Fruit fly (Drosophila melanogaster): ENCODE measurements around the gene Pyroxd1.

Pyroxd1 gene

DNA sequence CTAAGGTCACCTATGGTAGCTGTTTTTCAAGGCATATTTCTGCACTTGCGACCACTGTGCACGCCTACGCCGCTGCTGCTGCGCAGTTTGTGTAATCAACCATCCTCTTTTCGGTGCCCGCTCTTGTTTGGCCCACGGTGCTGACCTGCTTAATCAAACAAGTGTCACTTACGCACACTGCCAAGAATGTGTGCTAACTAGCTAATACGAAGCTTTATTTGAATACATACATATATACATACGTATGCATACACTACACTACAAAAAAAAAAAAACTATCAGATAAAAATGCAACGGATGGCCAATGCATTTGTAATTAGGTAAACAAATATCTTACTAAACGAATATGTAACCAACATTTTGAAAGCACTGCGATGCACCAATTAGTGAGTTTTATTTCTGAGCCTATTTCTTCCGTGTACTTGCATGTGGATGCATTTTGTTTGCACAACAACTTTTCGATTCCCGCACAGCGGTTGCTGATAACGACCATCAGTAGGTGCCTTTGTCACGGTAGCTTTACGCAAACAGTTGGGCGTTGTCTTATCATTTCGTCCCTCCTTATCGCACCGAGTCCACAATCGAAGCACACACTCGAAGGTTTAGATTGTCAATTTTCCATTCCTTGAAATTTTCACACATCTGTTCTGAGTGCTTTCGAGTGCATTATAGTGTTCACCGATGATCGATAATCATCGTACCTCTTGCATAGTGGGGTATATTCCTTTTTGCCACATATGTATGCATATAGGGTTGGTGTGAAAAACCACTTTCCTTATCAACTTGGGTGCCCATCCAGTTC is 4.7 kb upstream of the Pyroxd1 start (continued):
- TF ChIP-seq tll (GFP tag; optimal IDR thresholded peaks at IDR 0.05) (peak in 1 of 2 experiments; percentile 6), eyg (GFP tag; optimal IDR thresholded peaks at IDR 0.05) (peak; percentile 63), mam (GFP tag; optimal IDR thresholded peaks at IDR 0.05) (peak; percentile 63), Ada2b (GFP tag; IDR thresholded peaks at IDR 0.05) (peak; percentile 78), slbo (GFP tag; IDR thresholded peaks at IDR 0.05) (peak; percentile 73), CG13287 (GFP tag; IDR thresholded peaks at IDR 0.05; ENCODE audit: partially characterized antibody) (peak; percentile 29; the same call in 1 of the 2 replicates), sna (GFP tag; IDR thresholded peaks at IDR 0.05; ENCODE audit: partially characterized antibody) (no peak), CG31224 (GFP tag; IDR thresholded peaks at IDR 0.05) (peak; percentile 18), Drgx (GFP tag; IDR thresholded peaks at IDR 0.05) (peak; percentile 98), exex (tag; optimal IDR thresholded peaks at IDR 0.05) (peak; percentile 72), klu (GFP tag; IDR thresholded peaks at IDR 0.05) (peak; percentile 42; the same call in 1 of the 2 replicates), gcm (GFP tag; optimal IDR thresholded peaks at IDR 0.05) (peak; percentile 87), fru (optimal IDR thresholded peaks at IDR 0.05) (no peak), Nf-YB (GFP tag; optimal IDR thresholded peaks at IDR 0.05) (peak; percentile 52), schlank (tag; optimal IDR thresholded peaks at IDR 0.05) (peak; percentile 56), CG17612 (GFP tag; IDR thresholded peaks at IDR 0.05) (peak; percentile 67), fd3F (GFP tag; optimal IDR thresholded peaks at IDR 0.05) (peak; percentile 56), CG1602 (GFP tag; optimal IDR thresholded peaks at IDR 0.05) (peak; percentile 79), CkIIα-i1 (GFP tag; IDR thresholded peaks at IDR 0.05) (no peak), CG6683 (GFP tag; optimal IDR thresholded peaks at IDR 0.05) (peak; percentile 77), CG11456 (GFP tag; IDR thresholded peaks at IDR 0.05) (peak; percentile 88), CG31441 (GFP tag; IDR thresholded peaks at IDR 0.05) (peak; percentile 86), CG43689 (GFP tag; IDR thresholded peaks at IDR 0.05) (peak; percentile 65), cato (GFP tag; optimal IDR thresholded peaks at IDR 0.05; ENCODE audit: borderline replicate concordance) (peak; percentile 62), CG30431 (GFP tag; optimal IDR thresholded peaks at IDR 0.05) (peak; percentile 16), fd102C (GFP tag; optimal IDR thresholded peaks at IDR 0.05) (peak; percentile 43), Ravus (GFP tag; IDR thresholded peaks at IDR 0.05) (peak; percentile 25), PHDP (tag; optimal IDR thresholded peaks at IDR 0.05) (peak; percentile 87), Rx (GFP tag; IDR thresholded peaks at IDR 0.05) (peak; percentile 89), CG4404 (GFP tag; IDR thresholded peaks at IDR 0.05) (peak; percentile 44), Kr (GFP tag; optimal IDR thresholded peaks at IDR 0.05) (peak; percentile 71), usp (GFP tag; optimal IDR thresholded peaks at IDR 0.05) (no peak), CG6813 (GFP tag; optimal IDR thresholded peaks at IDR 0.05) (peak; percentile 74), fu2 (GFP tag; optimal IDR thresholded peaks at IDR 0.05) (peak; percentile 63), maf-S (GFP tag; optimal IDR thresholded peaks at IDR 0.05) (peak; percentile 64), peb (GFP tag; IDR thresholded peaks at IDR 0.05) (peak; percentile 75), kni (GFP tag; optimal IDR thresholded peaks at IDR 0.05) (peak; percentile 88), BtbVII (GFP tag; optimal IDR thresholded peaks at IDR 0.05) (peak; percentile 83), NC2β (GFP tag; optimal IDR thresholded peaks at IDR 0.05) (peak; percentile 74), CG31365 (tag; optimal IDR thresholded peaks at IDR 0.05) (peak; percentile 35), B-H2 (GFP tag; optimal IDR thresholded peaks at IDR 0.05) (peak; percentile 37), CG9876 (GFP tag; optimal IDR thresholded peaks at IDR 0.05) (peak; percentile 66), lab (GFP tag; optimal IDR thresholded peaks at IDR 0.05) (peak; percentile 83), CG3407 (GFP tag; optimal IDR thresholded peaks at IDR 0.05) (peak; percentile 83), CG17568 (GFP tag; optimal IDR thresholded peaks at IDR 0.05) (peak; percentile 81), Meics (GFP tag; optimal IDR thresholded peaks at IDR 0.05) (peak; percentile 84), Eip74EF (GFP tag; optimal IDR thresholded peaks at IDR 0.05) (peak in 1 of 2 experiments; percentile 91), Chrac-16 (GFP tag; optimal IDR thresholded peaks at IDR 0.05) (peak; percentile 72), pnt (GFP tag; optimal IDR thresholded peaks at IDR 0.05) (peak; percentile 80)
